Fruit fly (Drosophila melanogaster) whole organism, embryonic: ENCODE results near the gene CG6689.

Experiments used
- ATbp ChIP-seq: fragments of 200-800 bp; sonication (Bioruptor generic); optimal IDR thresholded peaks from 2 replicates; lab custom pipeline; 2017; ENCODE audit warnings: missing biosample characterization, mild to moderate bottlenecking, missing genetic modification characterization, missing genetic modification reagents
- B-H1 ChIP-seq: fragments of 200-800 bp; sonication (Bioruptor generic); IDR thresholded peaks from 3 replicates; pipeline ENCODE4 v1.3.6; 2022; ENCODE audit warnings: missing biosample characterization, missing genetic modification characterization
- Bdp1 ChIP-seq: fragments of 200-800 bp; sonication (Bioruptor generic); optimal IDR thresholded peaks from 3 replicates; lab custom pipeline; 2016; ENCODE audit warnings: missing biosample characterization, missing genetic modification characterization
- Bgb ChIP-seq: fragments of 200-800 bp; sonication (Bioruptor generic); IDR thresholded peaks from 2 replicates; pipeline ENCODE4 v1.3.6; 2022; ENCODE audit warnings: missing biosample characterization, missing genetic modification characterization; ENCODE audit not compliant: partially characterized antibody
- C15 ChIP-seq: fragments of 200-800 bp; sonication (Bioruptor generic); IDR thresholded peaks from 3 replicates; pipeline ENCODE4 v1.3.6; 2022; ENCODE audit warnings: missing biosample characterization, missing genetic modification characterization
- CG12391 ChIP-seq: fragments of 200-800 bp; sonication (Bioruptor generic); optimal IDR thresholded peaks from 3 replicates; lab custom pipeline; 2018; ENCODE audit warnings: missing biosample characterization, mild to moderate bottlenecking, missing genetic modification characterization, moderate library complexity
- CG16779 ChIP-seq: fragments of 200-800 bp; sonication (Bioruptor generic); IDR thresholded peaks from 2 replicates; pipeline ENCODE4 v1.3.6; 2022; ENCODE audit warnings: missing biosample characterization, missing genetic modification characterization
- CG2129 ChIP-seq: fragments of 200-800 bp; sonication (Bioruptor generic); IDR thresholded peaks from 2 replicates; pipeline ENCODE4 v1.3.6; 2022; ENCODE audit warnings: missing biosample characterization, missing genetic modification characterization; ENCODE audit not compliant: partially characterized antibody
- CG2202 ChIP-seq: fragments of 200-800 bp; sonication (Bioruptor generic); optimal IDR thresholded peaks from 2 replicates; lab custom pipeline; 2018; ENCODE audit warnings: missing biosample characterization, mild to moderate bottlenecking, missing genetic modification characterization
- CG30403 ChIP-seq: fragments of 200-800 bp; sonication (Bioruptor generic); optimal IDR thresholded peaks from 3 replicates; lab custom pipeline; 2016; ENCODE audit warnings: missing biosample characterization, missing genetic modification characterization
- CG32532 ChIP-seq: fragments of 200-800 bp; sonication (Bioruptor generic); IDR thresholded peaks from 2 replicates; pipeline ENCODE4 v1.3.6; 2022; ENCODE audit warnings: missing biosample characterization, missing genetic modification characterization
- CG32767 ChIP-seq: fragments of 200-800 bp; sonication (Bioruptor generic); IDR thresholded peaks from 2 replicates; pipeline ENCODE4 v1.3.6; 2022; ENCODE audit warnings: missing biosample characterization, missing genetic modification characterization
- CG32772 ChIP-seq: fragments of 200-800 bp; sonication (Bioruptor generic); IDR thresholded peaks from 2 replicates; pipeline ENCODE4 v1.3.6; 2022; ENCODE audit warnings: missing biosample characterization, missing genetic modification characterization
- CG34422 ChIP-seq: fragments of 200-800 bp; sonication (Bioruptor generic); IDR thresholded peaks from 3 replicates; pipeline ENCODE4 v1.3.6; 2022; ENCODE audit warnings: missing biosample characterization, missing genetic modification characterization
- CG4328 ChIP-seq: fragments of 200-800 bp; sonication (Bioruptor generic); optimal IDR thresholded peaks from 3 replicates; lab custom pipeline; 2017; ENCODE audit warnings: missing biosample characterization, missing genetic modification reagents, missing genetic modification characterization
- CG4360 ChIP-seq: fragments of 200-800 bp; sonication (Bioruptor generic); IDR thresholded peaks from 2 replicates; pipeline ENCODE4 v1.3.6; 2022; ENCODE audit warnings: missing biosample characterization, missing genetic modification characterization
- CG43689 ChIP-seq: fragments of 200-800 bp; sonication (Bioruptor generic); IDR thresholded peaks from 2 replicates; pipeline ENCODE4 v1.3.6; 2022; ENCODE audit warnings: missing biosample characterization, missing genetic modification characterization
- CG6813 ChIP-seq: fragments of 200-800 bp; sonication (Bioruptor generic); optimal IDR thresholded peaks from 2 replicates; lab custom pipeline; 2017; ENCODE audit warnings: missing biosample characterization, missing genetic modification characterization, mild to moderate bottlenecking, moderate library complexity, missing genetic modification reagents
- CG7357 ChIP-seq: fragments of 200-800 bp; sonication (Bioruptor generic); IDR thresholded peaks from 3 replicates; pipeline ENCODE4 v1.3.6; 2022; ENCODE audit warnings: missing biosample characterization, missing genetic modification characterization
- CG8944 ChIP-seq: fragments of 200-800 bp; sonication (Bioruptor generic); optimal IDR thresholded peaks from 3 replicates; lab custom pipeline; 2016; ENCODE audit warnings: missing biosample characterization, missing genetic modification characterization
- CTCF ChIP-seq: fragments of 200-800 bp; sonication (Bioruptor generic); optimal IDR thresholded peaks from 2 replicates; lab custom pipeline; 2017; ENCODE audit warnings: missing biosample characterization, mild to moderate bottlenecking, missing genetic modification characterization, moderate library complexity
- Doc2 ChIP-seq: fragments of 200-800 bp; sonication (Bioruptor generic); IDR thresholded peaks from 2 replicates; pipeline ENCODE4 v1.3.6; 2022; ENCODE audit warnings: missing biosample characterization, missing genetic modification characterization
- Ets65A ChIP-seq: fragments of 200-800 bp; sonication (Bioruptor generic); peaks from one replicate; lab custom pipeline; 2016; ENCODE audit warnings: missing biosample characterization, missing genetic modification characterization
- Gsc ChIP-seq: fragments of 200-800 bp; sonication (Bioruptor generic); IDR thresholded peaks from 2 replicates; pipeline ENCODE4 v1.3.6; 2022; ENCODE audit warnings: missing biosample characterization, missing genetic modification characterization
- Hmx ChIP-seq: fragments of 200-800 bp; sonication (Bioruptor generic); optimal IDR thresholded peaks from 2 replicates; lab custom pipeline; 2016; ENCODE audit warnings: missing biosample characterization, missing genetic modification characterization
- Hr78 ChIP-seq, 2 experiments: fragments of 200-800 bp in 1 of 2; fragments of >200 bp in 1 of 2; sonication (Bioruptor generic) in 1 of 2; optimal IDR thresholded peaks; 2 replicates each; lab custom pipeline; 2017 to 2019; ENCODE audit warnings: missing biosample characterization in 2 of 2, missing genetic modification characterization in 2 of 2, mild to moderate bottlenecking in 1 of 2, moderate library complexity in 1 of 2
- Med ChIP-seq: fragments of 200-800 bp; sonication (Bioruptor generic); peaks from one replicate; lab custom pipeline; 2016; ENCODE audit warnings: missing biosample characterization, missing genetic modification characterization, mild to moderate bottlenecking, inconsistent platforms, moderate library complexity
- NK7.1 ChIP-seq: fragments of 200-800 bp; sonication (Bioruptor generic); optimal IDR thresholded peaks from 3 replicates; lab custom pipeline; 2016; ENCODE audit warnings: missing biosample characterization, missing genetic modification characterization
- Nf-YC ChIP-seq: fragments of 200-800 bp; optimal IDR thresholded peaks from 3 replicates; lab custom pipeline; 2019; ENCODE audit warnings: missing biosample characterization, mild to moderate bottlenecking, missing genetic modification characterization, moderate library complexity
- ab ChIP-seq: fragments of 200-800 bp; sonication (Bioruptor generic); optimal IDR thresholded peaks from 2 replicates; lab custom pipeline; 2016; ENCODE audit warnings: missing biosample characterization, missing genetic modification characterization
- caup ChIP-seq: fragments of 200-800 bp; sonication (Bioruptor generic); optimal IDR thresholded peaks from 3 replicates; lab custom pipeline; 2017; ENCODE audit warnings: missing biosample characterization, mild to moderate bottlenecking, missing genetic modification characterization, moderate library complexity; ENCODE audit not compliant: severe bottlenecking
- chm ChIP-seq: fragments of 200-800 bp; sonication (Bioruptor generic); IDR thresholded peaks from 2 replicates; pipeline ENCODE4 v1.3.6; 2022; ENCODE audit warnings: missing biosample characterization, missing genetic modification characterization
- crc ChIP-seq: fragments of 200-800 bp; sonication (Bioruptor generic); optimal IDR thresholded peaks from 2 replicates; lab custom pipeline; 2016; ENCODE audit warnings: missing biosample characterization, missing genetic modification characterization
- dm ChIP-seq: fragments of 200-800 bp; sonication (Bioruptor generic); optimal IDR thresholded peaks from 3 replicates; lab custom pipeline; 2016; ENCODE audit warnings: missing biosample characterization, missing genetic modification characterization
- fd3F ChIP-seq: fragments of 200-800 bp; sonication (Bioruptor generic); optimal IDR thresholded peaks from 2 replicates; lab custom pipeline; 2018; ENCODE audit warnings: missing biosample characterization, mild to moderate bottlenecking, missing genetic modification characterization, moderate library complexity
- fd64A ChIP-seq: fragments of 200-800 bp; sonication (Bioruptor generic); optimal IDR thresholded peaks from 3 replicates; lab custom pipeline; 2018; ENCODE audit warnings: missing biosample characterization, mild to moderate bottlenecking, missing genetic modification characterization
- gsb-n ChIP-seq: fragments of 200-800 bp; sonication (Bioruptor generic); optimal IDR thresholded peaks from 3 replicates; lab custom pipeline; 2018; ENCODE audit warnings: missing biosample characterization, mild to moderate bottlenecking, missing genetic modification characterization
- mld ChIP-seq: fragments of 200-800 bp; sonication (Bioruptor generic); IDR thresholded peaks from 3 replicates; pipeline ENCODE4 v1.3.6; 2022; ENCODE audit warnings: missing biosample characterization, missing genetic modification characterization; ENCODE audit not compliant: partially characterized antibody
- nau ChIP-seq: fragments of 200-800 bp; sonication (Bioruptor generic); optimal IDR thresholded peaks from 3 replicates; lab custom pipeline; 2017; ENCODE audit warnings: missing biosample characterization, mild to moderate bottlenecking, missing genetic modification characterization, missing genetic modification reagents
- odd ChIP-seq: fragments of 200-800 bp; sonication (Bioruptor generic); optimal IDR thresholded peaks from 2 replicates; lab custom pipeline; 2017; ENCODE audit warnings: missing biosample characterization, mild to moderate bottlenecking, missing genetic modification characterization
- pb ChIP-seq: fragments of 200-800 bp; sonication (Bioruptor generic); optimal IDR thresholded peaks from 3 replicates; lab custom pipeline; 2016; ENCODE audit warnings: missing biosample characterization, missing genetic modification characterization
- pfk ChIP-seq: fragments of 200-800 bp; sonication (Bioruptor generic); optimal IDR thresholded peaks from 2 replicates; lab custom pipeline; 2018; ENCODE audit warnings: missing biosample characterization, mild to moderate bottlenecking, missing genetic modification characterization, moderate library complexity
- phol ChIP-seq: fragments of 200-800 bp; sonication (Bioruptor generic); optimal IDR thresholded peaks from 3 replicates; lab custom pipeline; 2018; ENCODE audit warnings: missing biosample characterization, mild to moderate bottlenecking, missing genetic modification characterization, moderate library complexity
- pum ChIP-seq: fragments of 200-800 bp; sonication (Bioruptor generic); optimal IDR thresholded peaks from 2 replicates; lab custom pipeline; 2016; ENCODE audit warnings: missing biosample characterization, missing genetic modification characterization
- ranshi ChIP-seq: fragments of 200-800 bp; sonication (Bioruptor generic); IDR thresholded peaks from 2 replicates; pipeline ENCODE4 v1.3.6; 2022; ENCODE audit warnings: missing biosample characterization, missing genetic modification characterization
- run ChIP-seq: fragments of 200-800 bp; sonication (Bioruptor generic); optimal IDR thresholded peaks from 3 replicates; lab custom pipeline; 2018; ENCODE audit warnings: missing biosample characterization, mild to moderate bottlenecking, missing genetic modification characterization
- twi ChIP-seq: fragments of 200-800 bp; optimal IDR thresholded peaks from 2 replicates; lab custom pipeline; 2019; ENCODE audit warnings: missing biosample characterization, mild to moderate bottlenecking, missing genetic modification characterization, moderate library complexity

CG6689 gene

DNA sequence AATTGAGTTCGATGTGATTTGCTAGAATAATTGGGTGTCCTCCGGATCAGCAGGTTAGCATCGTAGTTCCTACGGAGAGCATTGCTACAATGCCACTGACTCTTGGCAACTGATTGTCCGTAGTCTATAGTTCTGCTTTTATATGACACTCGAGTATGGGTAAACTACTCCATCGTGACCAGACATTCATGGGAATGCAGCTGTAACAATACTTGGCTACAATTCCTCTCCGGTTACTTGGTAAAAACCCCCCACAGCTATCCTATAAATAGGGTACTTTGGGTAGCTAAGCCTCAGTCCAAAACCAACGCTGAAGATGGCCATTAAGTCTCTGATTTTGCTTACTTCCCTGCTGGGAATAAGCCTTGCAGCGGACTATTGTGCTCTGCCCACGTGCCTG, 5.4 kb upstream of the CG6689 start, which contains the start of gene scpr-C (continued):
- TF ChIP-seq pfk (GFP tag; lab: Kevin White, UChicago) (no peak), run (tag; lab: Kevin White, UChicago) (no peak), caup (GFP tag; lab: Kevin White, UChicago) (no peak), CG16779 (0 out of 2 replicates have a peak, but pooled peaks have one; percentile 13), pb (GFP tag; lab: Kevin White, UChicago) (no peak), ATbp (no peak)

DNA sequence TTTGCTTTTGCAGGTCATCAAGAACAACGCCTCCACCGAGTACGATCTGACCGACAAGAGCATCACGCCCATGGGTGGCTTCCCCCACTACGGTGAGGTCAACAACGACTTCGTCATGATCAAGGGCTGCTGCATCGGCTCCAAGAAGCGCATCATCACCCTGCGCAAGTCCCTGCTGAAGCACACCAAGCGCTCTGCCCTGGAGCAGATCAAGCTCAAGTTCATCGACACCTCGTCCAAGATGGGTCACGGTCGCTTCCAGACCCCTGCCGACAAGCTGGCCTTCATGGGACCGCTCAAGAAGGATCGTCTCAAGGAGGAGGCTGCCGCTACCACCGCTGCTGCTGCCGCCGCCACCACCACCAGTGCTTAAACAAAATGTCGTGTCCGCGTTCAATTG, 4.6 kb upstream of the CG6689 start:
- peak; percentile 91 for TF ChIP-seq Ets65A
- no peak for TF ChIP-seq crc (GFP tag; lab: Kevin White, UChicago)
- peak; percentile 59 for TF ChIP-seq Med (GFP tag; lab: Kevin White, UChicago)
- 0 out of 2 replicates have a peak, but pooled peaks have one; percentile 35 for TF ChIP-seq Bgb
- TF ChIP-seq chm (GFP tag; lab: Robert Waterston, UW) = no peak
- TF ChIP-seq, all 482 proteins: peak for 3

DNA sequence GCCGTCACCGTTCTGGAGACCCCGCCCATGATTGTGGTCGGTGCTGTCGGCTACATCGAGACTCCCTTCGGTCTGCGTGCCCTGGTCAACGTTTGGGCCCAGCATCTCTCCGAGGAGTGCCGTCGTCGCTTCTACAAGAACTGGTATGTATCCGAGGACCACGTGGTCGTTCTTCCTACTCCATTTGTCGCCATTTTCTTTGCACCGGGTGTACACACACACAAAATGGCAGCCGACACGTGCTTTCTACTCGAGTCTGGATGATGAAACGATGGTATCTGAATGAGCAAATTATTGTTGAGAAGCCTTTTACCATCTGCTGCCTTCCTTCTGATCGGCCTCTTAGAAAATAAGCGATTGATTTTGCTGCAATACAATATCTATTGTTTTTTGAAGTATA, 2.7 kb upstream of the CG6689 start:
- TF ChIP-seq phol (peak; percentile 92), CG8944 (GFP tag; lab: Kevin White, UChicago) (no peak), twi (peak; percentile 17), CG4360 (GFP tag; lab: Robert Waterston, UW) (peak; percentile 12; the same call in 1 of the 2 replicates), CG34422 (no peak), Nf-YC (tag; lab: Kevin White, UChicago) (no peak), CG32767 (peak; percentile 56; the same call in 1 of the 2 replicates), Hr78 (GFP tag; optimal IDR thresholded peaks at IDR 0.05; lab: Kevin White, UChicago) (no peak), fd64A (GFP tag; lab: Kevin White, UChicago) (no peak), CG6813 (GFP tag; lab: Kevin White, UChicago) (no peak), CTCF (GFP tag; lab: Kevin White, UChicago) (no peak), Doc2 (GFP tag; lab: Robert Waterston, UW) (no peak), CG7357 (GFP tag; lab: Robert Waterston, UW) (no peak), CG2129 (GFP tag; lab: Robert Waterston, UW) (no peak), mld (GFP tag; lab: Robert Waterston, UW) (no peak), fd3F (GFP tag; lab: Kevin White, UChicago) (no peak), gsb-n (no peak), dm (GFP tag; lab: Kevin White, UChicago) (peak; percentile 50)

DNA sequence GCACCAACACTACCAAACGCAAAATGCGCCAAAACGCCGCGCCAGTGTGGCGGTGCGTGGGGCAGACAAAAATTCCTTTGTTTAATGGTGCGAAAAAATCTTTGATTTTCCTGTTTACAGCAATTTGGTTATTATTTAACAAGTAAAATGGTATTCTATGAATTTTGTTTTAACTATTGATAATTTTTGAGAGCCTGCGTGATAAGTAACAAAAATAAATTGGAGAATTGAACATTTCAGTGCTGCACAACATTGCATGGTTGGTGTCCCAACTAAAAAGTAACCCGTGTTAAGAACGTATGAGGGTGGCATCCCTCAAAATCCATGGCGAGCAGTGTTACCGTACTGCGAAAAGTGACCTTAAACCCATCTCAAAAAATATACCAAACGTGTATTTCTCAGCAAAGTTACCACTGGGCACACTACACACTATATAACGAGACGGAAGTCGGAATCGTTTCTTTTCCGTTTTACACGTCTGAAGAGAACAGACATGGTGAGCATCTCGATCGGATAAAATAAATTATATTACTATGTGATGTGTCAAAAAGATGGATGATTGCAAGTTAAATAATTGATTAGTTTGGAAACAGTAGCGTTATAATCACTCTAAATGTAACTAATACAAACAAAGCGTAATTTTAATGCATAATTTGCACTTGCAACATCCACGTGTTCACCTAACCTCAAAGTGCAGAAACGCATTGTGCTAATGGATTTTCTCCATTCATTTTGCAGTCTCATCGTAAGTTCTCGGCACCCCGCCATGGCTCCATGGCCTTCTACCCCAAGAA, 1.8 kb upstream of the CG6689 start, which contains the start of the genes CG6693 and RpL3:
Gene CG6693 (minus strand): TSS at position 203 of the 794 bp plus-strand sequence.
Gene RpL3 (plus strand): TSS at position 458 of the 794 bp plus-strand sequence.
- TF ChIP-seq CG32532 (GFP tag; lab: Robert Waterston, UW) (peak; percentile 86), nau (no peak), CG32772 (GFP tag; lab: Robert Waterston, UW) (no peak), odd (peak; percentile 89), Gsc (no peak), CG30403 (GFP tag; lab: Kevin White, UChicago) (peak; percentile 55), Hmx (no peak), CG43689 (GFP tag; lab: Robert Waterston, UW) (no peak), CG4328 (peak; percentile 84), ab (peak; percentile 38), Bdp1 (GFP tag; lab: Kevin White, UChicago) (peak; percentile 50), C15 (GFP tag; lab: Robert Waterston, UW) (peak; percentile 47; the same call in 1 of the 3 replicates), CG2202 (tag; lab: Kevin White, UChicago) (peak; percentile 70), CG12391 (tag; lab: Kevin White, UChicago) (peak; percentile 72), pum (GFP tag; lab: Kevin White, UChicago) (no peak), ranshi (peak; percentile 49; the same call in 1 of the 2 replicates), NK7.1 (GFP tag; lab: Kevin White, UChicago) (peak; percentile 67), B-H1 (GFP tag; lab: Robert Waterston, UW) (peak; percentile 23; the same call in 1 of the 3 replicates)
